Worm (Caenorhabditis elegans): ENCODE measurements around the gene R02D5.4.
A peak's percentile ranks its signal among the peaks of the same experiment; 100 is the strongest.

The R02D5.4 gene

DNA sequence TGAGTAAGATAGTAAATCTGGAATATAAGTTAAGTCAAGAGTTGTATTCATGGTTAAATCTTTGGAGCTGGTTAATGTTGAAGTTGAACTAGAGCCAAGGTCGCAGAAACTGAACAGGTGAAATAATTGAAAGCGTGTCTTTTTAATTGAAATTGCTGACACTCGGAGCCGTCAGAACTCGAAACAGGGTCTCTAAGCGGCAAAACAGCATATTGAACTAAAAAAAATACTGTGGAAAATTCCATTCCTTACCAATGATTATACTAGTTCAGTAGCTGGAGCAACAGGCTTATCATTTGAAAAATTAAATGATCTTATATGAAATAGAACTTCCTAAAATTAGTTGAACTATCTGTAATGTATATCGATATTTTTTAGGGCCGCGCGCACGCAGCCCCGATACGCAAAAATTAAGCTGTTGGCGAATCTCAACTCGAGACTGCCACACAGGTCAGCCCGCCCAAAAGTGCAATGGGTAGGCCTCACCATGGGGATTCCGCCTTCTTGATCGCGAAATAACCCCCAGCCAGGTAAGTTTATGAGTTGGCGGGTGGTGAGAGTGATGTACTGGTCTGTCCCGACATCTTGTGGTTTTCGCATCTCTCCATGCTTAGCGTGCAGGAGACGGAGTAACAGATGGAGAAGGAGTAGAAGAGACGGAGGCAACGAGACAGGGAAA lies 16.1 kb downstream of the R02D5.4 start, which contains the start of gene srz-97 (continued):
- no peak for TF ChIP-seq rpc-1 (optimal IDR thresholded peaks at IDR 0.05)
- TF ChIP-seq rpc-1 (tag; optimal IDR thresholded peaks at IDR 0.05), result no peak
- peak; percentile 39 for TF ChIP-seq snpc-1.3 (tag; optimal IDR thresholded peaks at IDR 0.05; ENCODE audit: insufficient read depth)
- 0 out of 2 replicates have a peak, but pooled peaks have one; percentile 45 for TF ChIP-seq hmg-20 (GFP tag; IDR thresholded peaks at IDR 0.05)
- peak; percentile 12 for TF ChIP-seq madf-10 (tag; optimal IDR thresholded peaks at IDR 0.05)
- no peak for TF ChIP-seq K11D2.4 (GFP tag; IDR thresholded peaks at IDR 0.05)
- no peak for TF ChIP-seq F22D6.2 (tag; optimal IDR thresholded peaks at IDR 0.05)
- 0 out of 2 replicates have a peak, but pooled peaks have one; percentile 42 for TF ChIP-seq Y79H2A.3 (GFP tag; conservative IDR thresholded peaks at IDR 0.05)
- TF ChIP-seq ceh-58 (GFP tag; IDR thresholded peaks at IDR 0.05), result no peak
- TF ChIP-seq cebp-2 (GFP tag; IDR thresholded peaks at IDR 0.05), result no peak
- TF ChIP-seq attf-5 (GFP tag; optimal IDR thresholded peaks at IDR 0.05), result no peak
- TF ChIP-seq madf-6 (GFP tag; IDR thresholded peaks at IDR 0.05), result peak; percentile 83
- TF ChIP-seq B0336.3 (GFP tag; IDR thresholded peaks at IDR 0.05), result peak; percentile 62
- TF ChIP-seq tlf-1 (GFP tag; optimal IDR thresholded peaks at IDR 0.05), result no peak
- no peak for TF ChIP-seq ets-4 (GFP tag; optimal IDR thresholded peaks at IDR 0.05)
- TF ChIP-seq ztf-28 (GFP tag; IDR thresholded peaks at IDR 0.05), result no peak
- no peak for TF ChIP-seq dpff-1 (tag; optimal IDR thresholded peaks at IDR 0.05)
- 0 out of 2 replicates have a peak, but pooled peaks have one; percentile 73 for TF ChIP-seq F37B4.10 (GFP tag; IDR thresholded peaks at IDR 0.05)
- TF ChIP-seq hlh-26 (GFP tag; conservative IDR thresholded peaks at IDR 0.05), result no peak
- 0 out of 2 replicates have a peak, but pooled peaks have one; percentile 42 for TF ChIP-seq ceh-100 (GFP tag; IDR thresholded peaks at IDR 0.05)
- no peak for TF ChIP-seq tbx-9 (tag; optimal IDR thresholded peaks at IDR 0.05; ENCODE audit: borderline replicate concordance)
- no peak for TF ChIP-seq sdz-38 (tag; optimal IDR thresholded peaks at IDR 0.05)
- peak; percentile 17 for TF ChIP-seq mes-4 (tag; optimal IDR thresholded peaks at IDR 0.05)
- TF ChIP-seq hlh-12 (tag; optimal IDR thresholded peaks at IDR 0.05), result no peak
- TF ChIP-seq rcor-1 (GFP tag; IDR thresholded peaks at IDR 0.05), result peak; percentile 81
- no peak for TF ChIP-seq dpl-1 (GFP tag; optimal IDR thresholded peaks at IDR 0.05)
- TF ChIP-seq madf-3 (GFP tag; IDR thresholded peaks at IDR 0.05), result no peak
- TF ChIP-seq B0035.1 (tag; optimal IDR thresholded peaks at IDR 0.05), result no peak
- peak; percentile 83; the same call in 1 of the 2 replicates for TF ChIP-seq Y95B8A.8 (GFP tag; IDR thresholded peaks at IDR 0.05)
- TF ChIP-seq lag-1 (GFP tag; IDR thresholded peaks at IDR 0.05), result no peak
- TF ChIP-seq B0019.2 (GFP tag; conservative IDR thresholded peaks at IDR 0.05), result no peak
- TF ChIP-seq snpc-4 (GFP tag; optimal IDR thresholded peaks at IDR 0.05), result peak; percentile 94
- TF ChIP-seq snpc-4 (tag; optimal IDR thresholded peaks at IDR 0.05), result peak; percentile 93 to 99 (median 98)
- TF ChIP-seq mcd-1 (GFP tag; IDR thresholded peaks at IDR 0.05), result peak; percentile 74
- TF ChIP-seq Y53F4B.3 (GFP tag; IDR thresholded peaks at IDR 0.05), result no peak
- 0 out of 2 replicates have a peak, but pooled peaks have one; percentile 25 for TF ChIP-seq hsf-1 (GFP tag; IDR thresholded peaks at IDR 0.05)
- TF ChIP-seq F57C9.4 (tag; optimal IDR thresholded peaks at IDR 0.05), result no peak
- TF ChIP-seq lir-1 (GFP tag; conservative IDR thresholded peaks at IDR 0.05), result no peak
- no peak for TF ChIP-seq ztf-22 (GFP tag; optimal IDR thresholded peaks at IDR 0.05)
- TF ChIP-seq egl-18 (GFP tag; IDR thresholded peaks at IDR 0.05), result no peak
- no peak for TF ChIP-seq F23B12.7 (tag; optimal IDR thresholded peaks at IDR 0.05; ENCODE audit: insufficient read depth)
- TF ChIP-seq Y67H2A.10 (GFP tag; conservative IDR thresholded peaks at IDR 0.05), result no peak
- TF ChIP-seq nfya-2 (GFP tag; IDR thresholded peaks at IDR 0.05), result no peak
- TF ChIP-seq F39B2.1 (GFP tag; IDR thresholded peaks at IDR 0.05), result no peak
- no peak for TF ChIP-seq ztf-26 (tag; optimal IDR thresholded peaks at IDR 0.05)
- TF ChIP-seq nhr-90 (tag; optimal IDR thresholded peaks at IDR 0.05), result no peak
- TF ChIP-seq C17E4.6 (GFP tag; IDR thresholded peaks at IDR 0.05), result no peak
- no peak for TF ChIP-seq ztf-6 (GFP tag; IDR thresholded peaks at IDR 0.05)
- TF ChIP-seq him-1 (tag; optimal IDR thresholded peaks at IDR 0.05), result peak; percentile 79

Measured in whole organism, young adult.